Worm (Caenorhabditis elegans): ENCODE measurements around the gene plc-2.

Gene plc-2

ce11 chrV:15187083-15188057, 5.0 kb upstream of the plc-2 start, which contains the start of the genes cyn-7 and bath-36 (continued):
- TF ChIP-seq lin-38 (GFP tag; IDR thresholded peaks at IDR 0.05): peak; percentile 88
- 0 out of 2 replicates have a peak, but pooled peaks have one; percentile 34 for TF ChIP-seq php-3 (GFP tag; IDR thresholded peaks at IDR 0.05)
- 0 out of 2 replicates have a peak, but pooled peaks have one; percentile 28 for TF ChIP-seq arid-1 (GFP tag; conservative IDR thresholded peaks at IDR 0.05)
- no peak for TF ChIP-seq nhr-237 (tag; optimal IDR thresholded peaks at IDR 0.05)
- peak; percentile 62 for TF ChIP-seq lin-13 (GFP tag; optimal IDR thresholded peaks at IDR 0.05)
- peak; percentile 74 for TF ChIP-seq nhr-6 (tag; optimal IDR thresholded peaks at IDR 0.05)
- no peak for TF ChIP-seq spr-3 (GFP tag; optimal IDR thresholded peaks at IDR 0.05)
- no peak for TF ChIP-seq ZK337.2 (GFP tag; IDR thresholded peaks at IDR 0.05)
- peak; percentile 68 for TF ChIP-seq T20F7.1 (GFP tag; optimal IDR thresholded peaks at IDR 0.05)
- TF ChIP-seq mdl-1 (tag; optimal IDR thresholded peaks at IDR 0.05): peak in 1 of 2 experiments; percentile 55
- TF ChIP-seq Y5F2A.4 (GFP tag; optimal IDR thresholded peaks at IDR 0.05): no peak
- TF ChIP-seq pqm-1 (tag; optimal IDR thresholded peaks at IDR 0.05): peak; percentile 51
- TF ChIP-seq daf-16 (GFP tag; optimal IDR thresholded peaks at IDR 0.05): peak; percentile 94 to 97
- peak; percentile 99 for TF ChIP-seq daf-16 (tag; optimal IDR thresholded peaks at IDR 0.05)
- TF ChIP-seq mxl-3 (GFP tag; optimal IDR thresholded peaks at IDR 0.05): peak; percentile 78

ce11 chrV:15189567-15189966, 2.8 kb upstream of the plc-2 start, which contains the start of gene cyn-3:
cyn-3 (plus strand) TSS chrV:15189927.
- TF ChIP-seq daf-8 (GFP tag; IDR thresholded peaks at IDR 0.05) (no peak), R02D3.7 (tag; optimal IDR thresholded peaks at IDR 0.05) (no peak), ceh-20 (GFP tag; IDR thresholded peaks at IDR 0.05) (no peak), nhr-42 (GFP tag; IDR thresholded peaks at IDR 0.05) (no peak), snpc-1.2 (GFP tag; IDR thresholded peaks at IDR 0.05) (peak; percentile 28; the same call in 1 of the 2 replicates), hlh-11 (tag; optimal IDR thresholded peaks at IDR 0.05) (peak; percentile 73), lir-3 (tag; optimal IDR thresholded peaks at IDR 0.05) (no peak), T26A8.4 (GFP tag; IDR thresholded peaks at IDR 0.05) (peak; percentile 68), gei-8 (GFP tag; optimal IDR thresholded peaks at IDR 0.05) (no peak), ZK546.5 (tag; optimal IDR thresholded peaks at IDR 0.05) (no peak), dve-1 (tag; optimal IDR thresholded peaks at IDR 0.05; ENCODE audit: insufficient read depth) (peak; percentile 92), nhr-77 (tag; optimal IDR thresholded peaks at IDR 0.05) (peak; percentile 82), daf-16 (GFP tag; optimal IDR thresholded peaks at IDR 0.05) (peak in 1 of 2 experiments; percentile 35), daf-16 (tag; optimal IDR thresholded peaks at IDR 0.05) (peak; percentile 65), nhr-76 (tag; optimal IDR thresholded peaks at IDR 0.05) (no peak), duxl-1 (tag; optimal IDR thresholded peaks at IDR 0.05; ENCODE audit: poor library complexity) (peak; percentile 51), zfp-3 (GFP tag; conservative IDR thresholded peaks at IDR 0.05) (no peak), unc-130 (GFP tag; optimal IDR thresholded peaks at IDR 0.05) (peak; percentile 31), mxl-2 (GFP tag; conservative IDR thresholded peaks at IDR 0.05) (no peak), lim-7 (GFP tag; IDR thresholded peaks at IDR 0.05) (no peak), F26F4.8 (GFP tag; conservative IDR thresholded peaks at IDR 0.05) (no peak), lin-15B (tag; optimal IDR thresholded peaks at IDR 0.05) (peak; percentile 46), dpl-1 (GFP tag; optimal IDR thresholded peaks at IDR 0.05) (peak; percentile 99), aha-1 (tag) (peak; percentile 18), spr-1 (tag; optimal IDR thresholded peaks at IDR 0.05) (no peak), nhr-6 (tag; optimal IDR thresholded peaks at IDR 0.05) (peak; percentile 99), nhr-28 (tag; optimal IDR thresholded peaks at IDR 0.05) (peak; percentile 59), F37D6.2 (tag; optimal IDR thresholded peaks at IDR 0.05) (peak; percentile 45), cey-2 (tag; optimal IDR thresholded peaks at IDR 0.05; ENCODE audit: borderline replicate concordance, insufficient read depth) (no peak), D1046.2 (GFP tag; IDR thresholded peaks at IDR 0.05) (no peak), ceh-44 (GFP tag; IDR thresholded peaks at IDR 0.05) (no peak), egl-43 (GFP tag; IDR thresholded peaks at IDR 0.05) (no peak), mdt-29 (GFP tag; IDR thresholded peaks at IDR 0.05) (0 out of 2 replicates have a peak, but pooled peaks have one; percentile 20), tag-97 (GFP tag; IDR thresholded peaks at IDR 0.05) (no peak), nhr-11 (tag; optimal IDR thresholded peaks at IDR 0.05) (peak; percentile 69), unc-39 (tag; optimal IDR thresholded peaks at IDR 0.05) (no peak)

Measured in whole organism, L4 larva.